Worm (Caenorhabditis elegans): Measurements from ENCODE around the gene fbxc-14.
A peak's percentile ranks its signal among the peaks of the same experiment; 100 is the strongest.
"Not testable (repeated sequence)": the region's sequence is repeated elsewhere in the genome, so short reads cannot be mapped to it uniquely, and the experiment has no call there.

fbxc-14 gene

DNA sequence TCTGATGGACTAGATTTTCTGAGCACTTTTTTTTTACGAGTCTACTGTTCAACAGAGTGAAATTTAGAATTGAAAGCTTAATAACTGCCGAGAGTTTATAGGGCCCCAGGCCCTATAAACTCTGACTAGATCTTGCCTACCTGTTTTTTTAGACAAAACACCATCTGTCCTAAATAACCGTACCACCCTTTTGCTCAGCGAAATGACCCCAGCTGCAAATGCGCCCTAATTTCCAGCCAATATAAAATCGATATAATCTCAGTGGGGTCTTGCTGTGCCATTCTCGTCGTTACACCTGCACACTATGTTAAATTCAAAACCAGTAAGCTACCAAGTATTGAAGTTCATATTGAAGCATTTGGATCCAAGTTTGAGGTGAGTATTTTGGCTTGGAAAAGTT, at the start of gene fbxc-14:
TSS of gene fbxc-14 (plus strand) at position 301 of the 400 bp plus-strand sequence.
- TF ChIP-seq ceh-45 (GFP tag; IDR thresholded peaks at IDR 0.05) (no peak), pha-4 (tag; optimal IDR thresholded peaks at IDR 0.05) (no peak), unc-3 (GFP tag; conservative IDR thresholded peaks at IDR 0.05) (no peak), unc-3 (tag; optimal IDR thresholded peaks at IDR 0.05) (no peak), elt-4 (tag; optimal IDR thresholded peaks at IDR 0.05) (no peak), fkh-6 (tag; optimal IDR thresholded peaks at IDR 0.05) (no peak), C38D4.7 (GFP tag; optimal IDR thresholded peaks at IDR 0.05) (no peak), C08G9.2 (tag; optimal IDR thresholded peaks at IDR 0.05) (no peak)

ce11 chrII:927331-927730, 46.8 kb upstream of the fbxc-14 start, which contains the start of gene R07C3.13:
Gene R07C3.13 (minus strand): TSS chrII:927431.
- no peak for TF ChIP-seq C38D4.7 (GFP tag; optimal IDR thresholded peaks at IDR 0.05)
- no peak for TF ChIP-seq ets-4 (tag; optimal IDR thresholded peaks at IDR 0.05)
- no peak for TF ChIP-seq hlh-13 (GFP tag; optimal IDR thresholded peaks at IDR 0.05)
- TF ChIP-seq rnt-1 (tag; optimal IDR thresholded peaks at IDR 0.05) = no peak
- TF ChIP-seq pat-9 (tag; optimal IDR thresholded peaks at IDR 0.05) = no peak
- TF ChIP-seq T23F11.4 (GFP tag; optimal IDR thresholded peaks at IDR 0.05) = no peak
- TF ChIP-seq dve-1 (tag; optimal IDR thresholded peaks at IDR 0.05) = no peak
- no peak for TF ChIP-seq ceh-34 (tag; optimal IDR thresholded peaks at IDR 0.05)

DNA sequence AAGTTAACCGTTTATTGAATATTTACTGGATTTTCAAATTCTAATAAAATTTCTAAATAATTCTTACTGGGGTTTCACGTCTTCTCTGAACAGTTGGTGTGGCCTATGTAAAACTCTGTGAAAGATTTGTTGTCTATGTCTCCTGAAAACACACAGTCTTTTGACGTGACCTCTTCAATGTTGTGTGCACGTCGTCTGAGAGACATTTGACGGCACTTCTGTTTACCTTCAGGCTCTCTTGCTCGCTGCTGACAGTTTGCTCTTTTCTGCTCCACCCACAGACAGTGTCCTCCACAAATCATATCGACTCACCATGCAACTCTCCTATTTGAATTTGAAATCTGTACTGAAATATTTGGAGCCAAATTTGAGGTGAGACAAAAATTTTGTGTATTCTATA, 43.2 kb upstream of the fbxc-14 start, which contains the start of gene fbxc-34:
TSS of gene fbxc-34 (plus strand) at position 301 of the 400 bp plus-strand sequence.
- TF ChIP-seq fkh-10 (GFP tag; optimal IDR thresholded peaks at IDR 0.05); ttx-3 (tag; optimal IDR thresholded peaks at IDR 0.05); pqm-1 (tag; optimal IDR thresholded peaks at IDR 0.05): not testable (repeated sequence)

ce11 chrII:932718-933117, 41.4 kb upstream of the fbxc-14 start, which contains the start of gene acs-15:
Gene acs-15 (plus strand): TSS chrII:933018.
- no peak for TF ChIP-seq sox-2 (GFP tag; IDR thresholded peaks at IDR 0.05)

DNA sequence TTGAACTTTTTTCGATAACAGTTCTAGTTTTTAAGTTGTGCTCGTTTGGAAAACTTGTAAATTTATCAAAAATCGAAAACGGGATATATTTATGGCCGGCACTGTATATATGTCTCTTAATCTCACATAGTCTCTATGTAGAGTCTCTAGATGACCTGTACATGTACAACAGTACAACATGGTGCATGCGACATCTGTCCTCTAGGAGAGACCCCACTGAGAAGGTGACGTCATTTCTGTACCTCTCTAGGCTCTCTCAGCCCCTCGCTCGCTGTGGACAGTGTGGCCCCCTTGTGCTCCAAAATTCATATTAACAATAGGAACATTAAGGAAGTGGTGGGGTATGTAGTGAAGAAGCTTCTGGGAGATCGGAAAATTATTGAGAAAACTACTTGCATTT, 36.8 kb upstream of the fbxc-14 start:
- TF ChIP-seq unc-86 (tag; optimal IDR thresholded peaks at IDR 0.05) (no peak), ref-2 (tag; optimal IDR thresholded peaks at IDR 0.05) (peak; percentile 83)

ce11 chrII:938549-938948, 35.5 kb upstream of the fbxc-14 start, which contains the start of gene R07C3.3:
Gene R07C3.3 (plus strand): TSS chrII:938849.
- TF ChIP-seq hlh-6 (tag; optimal IDR thresholded peaks at IDR 0.05) (no peak), K02D7.2 (tag; optimal IDR thresholded peaks at IDR 0.05) (no peak), ttx-3 (tag; optimal IDR thresholded peaks at IDR 0.05) (no peak), hlh-8 (tag; optimal IDR thresholded peaks at IDR 0.05) (no peak), hlh-30 (tag; optimal IDR thresholded peaks at IDR 0.05; ENCODE audit: insufficient read depth) (no peak), sox-4 (tag; optimal IDR thresholded peaks at IDR 0.05) (no peak)

- TF ChIP-seq mec-3 (tag; optimal IDR thresholded peaks at IDR 0.05; ENCODE audit: borderline replicate concordance) = no peak
- peak; percentile 48 for TF ChIP-seq hlh-30 (tag; optimal IDR thresholded peaks at IDR 0.05; ENCODE audit: insufficient read depth)
Observed at ce11 chrII:940779-941178, 33.3 kb upstream of the fbxc-14 start, which contains the start of gene fbxc-36. Gene fbxc-36 (plus strand): TSS chrII:940983.

DNA sequence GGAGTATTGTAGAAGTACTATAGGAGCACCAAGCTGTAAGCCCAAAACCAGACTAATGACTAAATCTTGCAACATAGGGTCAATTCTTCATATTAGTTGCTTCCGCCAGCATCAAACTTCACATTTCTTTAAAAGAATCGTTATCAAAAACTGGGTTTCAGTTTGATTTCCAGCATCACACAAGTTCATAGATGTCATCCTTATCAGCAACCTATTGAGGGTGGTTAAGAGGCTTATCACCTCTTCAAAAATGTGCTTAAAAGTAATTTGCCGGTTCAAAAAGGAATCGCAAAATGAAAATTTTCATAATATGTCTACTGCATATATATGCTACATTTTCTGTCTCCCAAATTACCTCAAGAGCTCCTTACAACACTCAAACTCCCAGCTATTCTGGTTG, 30.3 kb upstream of the fbxc-14 start, which contains the start of gene clec-43:
TSS of gene clec-43 (plus strand) at position 294 of the 400 bp plus-strand sequence.
- no peak for TF ChIP-seq elt-2 (tag; optimal IDR thresholded peaks at IDR 0.05)
- TF ChIP-seq unc-42 (tag; optimal IDR thresholded peaks at IDR 0.05) = no peak
- no peak for TF ChIP-seq ceh-24 (tag; optimal IDR thresholded peaks at IDR 0.05)
- no peak for TF ChIP-seq pros-1 (tag; optimal IDR thresholded peaks at IDR 0.05)
- TF ChIP-seq nhr-11 (tag; optimal IDR thresholded peaks at IDR 0.05) = no peak
- no peak for TF ChIP-seq K02D7.2 (tag; optimal IDR thresholded peaks at IDR 0.05)
- TF ChIP-seq eyg-1 (tag; optimal IDR thresholded peaks at IDR 0.05) = no peak
- no peak for TF ChIP-seq dmd-4 (tag; optimal IDR thresholded peaks at IDR 0.05; ENCODE audit: borderline replicate concordance)
- TF ChIP-seq unc-55 (GFP tag; optimal IDR thresholded peaks at IDR 0.05) = no peak
- no peak for TF ChIP-seq sdc-2 (tag; optimal IDR thresholded peaks at IDR 0.05)
- no peak for TF ChIP-seq fkh-10 (GFP tag; optimal IDR thresholded peaks at IDR 0.05)
- TF ChIP-seq unc-86 (tag; optimal IDR thresholded peaks at IDR 0.05) = no peak
- no peak for TF ChIP-seq zip-5 (tag; optimal IDR thresholded peaks at IDR 0.05)
- TF ChIP-seq dve-1 (tag; optimal IDR thresholded peaks at IDR 0.05) = no peak
- TF ChIP-seq npax-4 (tag; optimal IDR thresholded peaks at IDR 0.05) = no peak
- no peak for TF ChIP-seq ceh-48 (tag; optimal IDR thresholded peaks at IDR 0.05)
- TF ChIP-seq ceh-45 (GFP tag; IDR thresholded peaks at IDR 0.05) = no peak

All from whole organism, late embryonic.